Fruit fly (Drosophila melanogaster): ENCODE measurements around the gene CG14292.

The CG14292 gene

dm6 chr3R:18928918-18929705, 23.7 kb upstream of the CG14292 start, which contains the start of gene CG42613 (continued):
- TF ChIP-seq Eip93F (GFP tag; optimal IDR thresholded peaks at IDR 0.05) (no peak), CG34406 (GFP tag; optimal IDR thresholded peaks at IDR 0.05) (peak; percentile 42), OdsH (GFP tag; optimal IDR thresholded peaks at IDR 0.05) (peak; percentile 40), lz (GFP tag; optimal IDR thresholded peaks at IDR 0.05) (peak; percentile 53), CG6854 (GFP tag; optimal IDR thresholded peaks at IDR 0.05) (peak; percentile 42), Hr4 (GFP tag; optimal IDR thresholded peaks at IDR 0.05) (peak; percentile 13), CG11294 (GFP tag; IDR thresholded peaks at IDR 0.05) (no peak), Ets21C (GFP tag; optimal IDR thresholded peaks at IDR 0.05) (no peak), CG4318 (GFP tag; optimal IDR thresholded peaks at IDR 0.05) (no peak), topi (GFP tag; optimal IDR thresholded peaks at IDR 0.05) (peak; percentile 44), fd59A (GFP tag; optimal IDR thresholded peaks at IDR 0.05) (no peak), achi (GFP tag; optimal IDR thresholded peaks at IDR 0.05) (peak; percentile 59), Gug (GFP tag; IDR thresholded peaks at IDR 0.05) (no peak), CG11902 (GFP tag; optimal IDR thresholded peaks at IDR 0.05) (no peak), dac (GFP tag; optimal IDR thresholded peaks at IDR 0.05) (peak; percentile 25), net (GFP tag; optimal IDR thresholded peaks at IDR 0.05) (peak; percentile 71), Hr39 (GFP tag; optimal IDR thresholded peaks at IDR 0.05) (peak; percentile 40), CG6792 (GFP tag; optimal IDR thresholded peaks at IDR 0.05) (peak; percentile 15), fkh (GFP tag; optimal IDR thresholded peaks at IDR 0.05) (no peak), CG3919 (GFP tag; optimal IDR thresholded peaks at IDR 0.05) (peak; percentile 72), vri (GFP tag; optimal IDR thresholded peaks at IDR 0.05) (peak; percentile 9), pdm3 (GFP tag; optimal IDR thresholded peaks at IDR 0.05) (peak; percentile 65), CG6808 (GFP tag; optimal IDR thresholded peaks at IDR 0.05) (peak; percentile 30), CG8319 (GFP tag; optimal IDR thresholded peaks at IDR 0.05) (peak; percentile 44), CG10669 (GFP tag; optimal IDR thresholded peaks at IDR 0.05) (peak; percentile 31), Sox14 (GFP tag; optimal IDR thresholded peaks at IDR 0.05) (no peak), CG16779 (tag; optimal IDR thresholded peaks at IDR 0.05) (peak; percentile 36), CG7368 (GFP tag; optimal IDR thresholded peaks at IDR 0.05) (peak; percentile 43), ss (GFP tag; optimal IDR thresholded peaks at IDR 0.05) (no peak), CG15336 (GFP tag; IDR thresholded peaks at IDR 0.05) (no peak), eg (GFP tag; IDR thresholded peaks at IDR 0.05) (0 out of 3 replicates have a peak, but pooled peaks have one; percentile 40), CG8119 (GFP tag; IDR thresholded peaks at IDR 0.05) (no peak), dsx (GFP tag; optimal IDR thresholded peaks at IDR 0.05; ENCODE audit: poor library complexity, severe bottlenecking) (no peak), CG6276 (GFP tag; optimal IDR thresholded peaks at IDR 0.05) (peak; percentile 5), CG8632 (GFP tag; optimal IDR thresholded peaks at IDR 0.05) (peak; percentile 14), spab (GFP tag; optimal IDR thresholded peaks at IDR 0.05) (no peak)

- peak; percentile 6; the same call in 1 of the 3 replicates for TF ChIP-seq CG6163 (GFP tag; IDR thresholded peaks at IDR 0.05)
- no peak for TF ChIP-seq CG3032 (tag; optimal IDR thresholded peaks at IDR 0.05)
- TF ChIP-seq Eip93F (GFP tag; optimal IDR thresholded peaks at IDR 0.05) = peak; percentile 20
- TF ChIP-seq vri (GFP tag; optimal IDR thresholded peaks at IDR 0.05) = peak; percentile 64
- TF ChIP-seq fkh (GFP tag; optimal IDR thresholded peaks at IDR 0.05) = peak; percentile 48
- peak; percentile 26 for TF ChIP-seq Eip78C (GFP tag)
- TF ChIP-seq Lpt (GFP tag; optimal IDR thresholded peaks at IDR 0.05) = no peak
- peak; percentile 83 for TF ChIP-seq svp (GFP tag)
These were observed 23.0 kb upstream of the CG14292 start, which contains the start of gene Mpc1 for dm6 chr3R:18928346-18928917. Gene Mpc1 (minus strand): TSS chr3R:18928659.

Data from whole organism, prepupa.